Worm (Caenorhabditis elegans) whole organism, L2 larva: Measurements from ENCODE around the gene F18H3.4.

ENCODE experiments used
- ama-1 ChIP-seq: fragments of 150-350 bp; optimal IDR thresholded peaks from 2 replicates; lab custom pipeline; 2018; ENCODE audit warnings: inconsistent platforms
- elt-3 ChIP-seq: sonication (generic microtip); optimal IDR thresholded peaks from 2 replicates; lab custom pipeline; 2017; ENCODE audit warnings: missing biosample characterization, missing genetic modification characterization
- lin-13 ChIP-seq: fragments of 150-350 bp; optimal IDR thresholded peaks from 2 replicates; lab custom pipeline; 2014; ENCODE audit warnings: missing biosample characterization, missing genetic modification reagents, missing genetic modification characterization
- mbf-1 ChIP-seq: sonication (generic microtip); optimal IDR thresholded peaks from 2 replicates; lab custom pipeline; 2017; ENCODE audit warnings: missing biosample characterization, missing genetic modification characterization
- nhr-11 ChIP-seq: fragments of 150-350 bp; optimal IDR thresholded peaks from 2 replicates; lab custom pipeline; 2014; ENCODE audit warnings: missing biosample characterization, missing genetic modification characterization
- nhr-12 ChIP-seq: fragments of 150-350 bp; optimal IDR thresholded peaks from 2 replicates; lab custom pipeline; 2014; ENCODE audit warnings: missing biosample characterization, missing genetic modification characterization
- peb-1 ChIP-seq: fragments of 150-350 bp; optimal IDR thresholded peaks from 2 replicates; lab custom pipeline; 2014; ENCODE audit warnings: missing biosample characterization, missing genetic modification characterization
- sma-3 ChIP-seq: sonication (generic microtip); optimal IDR thresholded peaks from 2 replicates; lab custom pipeline; 2016; ENCODE audit warnings: missing genetic modification reagents, missing genetic modification characterization, missing compliant biosample characterization
- snpc-4 ChIP-seq: fragments of 150-350 bp; optimal IDR thresholded peaks from 2 replicates; lab custom pipeline; 2014; ENCODE audit warnings: missing biosample characterization, missing genetic modification characterization
- unc-62 ChIP-seq: fragments of 150-350 bp; optimal IDR thresholded peaks from 2 replicates; lab custom pipeline; 2014; ENCODE audit warnings: missing biosample characterization, missing genetic modification reagents, missing genetic modification characterization

DNA sequence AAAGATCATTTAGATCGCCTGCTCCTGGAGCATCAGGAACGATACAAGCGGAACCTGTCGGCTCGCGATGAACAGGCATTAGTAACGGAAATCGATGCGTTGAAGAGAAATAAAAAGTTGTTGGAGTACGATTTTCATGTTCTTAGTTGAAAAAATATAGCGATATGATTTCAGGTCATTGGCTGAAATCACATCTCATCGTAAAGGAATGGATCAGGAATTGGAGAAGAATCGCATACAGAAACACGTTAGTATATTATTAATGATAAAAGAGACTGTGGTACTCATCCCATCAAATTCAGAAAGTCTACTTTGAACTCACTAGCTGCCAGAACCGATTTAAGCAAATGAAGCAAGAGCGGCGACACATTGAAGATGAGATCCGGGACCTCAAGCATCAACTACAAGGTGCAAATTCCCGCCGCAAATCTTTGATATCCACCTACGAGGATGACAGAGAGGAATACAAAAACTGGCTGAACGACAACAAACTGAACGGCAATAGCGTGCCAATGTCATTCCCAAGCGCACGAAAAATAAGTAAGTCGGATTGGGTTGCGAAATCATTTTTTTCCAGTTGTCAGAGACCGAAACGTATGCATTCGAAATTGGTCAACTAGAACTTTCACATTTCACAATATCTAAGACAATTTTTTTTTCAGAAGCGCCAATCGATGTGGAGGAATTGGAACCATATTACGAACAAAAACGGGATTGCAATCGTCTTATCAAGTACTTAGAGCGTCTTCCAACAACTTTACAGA is 1.3 kb downstream of the F18H3.4 start:
- TF ChIP-seq peb-1 (tag; lab: Kevin White, UChicago) (no peak), ama-1 (lab: Kevin White, UChicago) (no peak), mbf-1 (tag; lab: Kevin White, UChicago) (no peak), sma-3 (no peak), elt-3 (tag; lab: Kevin White, UChicago) (no peak), lin-13 (GFP tag; lab: Kevin White, UChicago) (no peak), nhr-11 (tag; lab: Kevin White, UChicago) (no peak), snpc-4 (no peak), nhr-12 (tag; lab: Kevin White, UChicago) (no peak), unc-62 (no peak)
